Worm (Caenorhabditis elegans): ENCODE results near the gene ZK686.6.

ZK686.6 gene

ce11 chrIII:7788410-7788809 lies 15.6 kb upstream of the ZK686.6 start:
- TF ChIP-seq snpc-1.2 (GFP tag; IDR thresholded peaks at IDR 0.05) (no peak), duxl-1 (tag; optimal IDR thresholded peaks at IDR 0.05; ENCODE audit: poor library complexity) (no peak), egl-43 (GFP tag; IDR thresholded peaks at IDR 0.05) (no peak), ctbp-1 (GFP tag; IDR thresholded peaks at IDR 0.05) (no peak), ceh-44 (GFP tag; IDR thresholded peaks at IDR 0.05) (no peak), nhr-237 (tag; optimal IDR thresholded peaks at IDR 0.05) (no peak), zip-2 (tag; optimal IDR thresholded peaks at IDR 0.05) (no peak), lsy-2 (tag; optimal IDR thresholded peaks at IDR 0.05) (no peak), daf-19 (GFP tag; conservative IDR thresholded peaks at IDR 0.05) (no peak)

ce11 chrIII:7784201-7784600 lies 11.4 kb upstream of the ZK686.6 start:
- TF ChIP-seq mep-1 (tag; optimal IDR thresholded peaks at IDR 0.05): no peak
- no peak for TF ChIP-seq R02D3.7 (tag; optimal IDR thresholded peaks at IDR 0.05)
- TF ChIP-seq daf-12 (tag; optimal IDR thresholded peaks at IDR 0.05): no peak
- no peak for TF ChIP-seq mdt-29 (GFP tag; IDR thresholded peaks at IDR 0.05)
- TF ChIP-seq duxl-1 (tag; optimal IDR thresholded peaks at IDR 0.05; ENCODE audit: poor library complexity): peak; percentile 7
- TF ChIP-seq daf-16 (GFP tag; optimal IDR thresholded peaks at IDR 0.05): no peak
- TF ChIP-seq daf-16 (tag; optimal IDR thresholded peaks at IDR 0.05): no peak
- no peak for TF ChIP-seq mxl-3 (GFP tag; optimal IDR thresholded peaks at IDR 0.05)
- TF ChIP-seq php-3 (GFP tag; IDR thresholded peaks at IDR 0.05): no peak
- no peak for TF ChIP-seq zip-11 (GFP tag; IDR thresholded peaks at IDR 0.05)
- 0 out of 2 replicates have a peak, but pooled peaks have one; percentile 23 for TF ChIP-seq tra-1 (GFP tag; IDR thresholded peaks at IDR 0.05)
- no peak for TF ChIP-seq mes-2 (tag; optimal IDR thresholded peaks at IDR 0.05; ENCODE audit: poor library complexity, severe bottlenecking)
- peak in 1 of 2 experiments; percentile 43 for TF ChIP-seq lsy-2 (tag; optimal IDR thresholded peaks at IDR 0.05)
- no peak for TF ChIP-seq T26A8.4 (GFP tag; IDR thresholded peaks at IDR 0.05)
- TF ChIP-seq ama-1 (optimal IDR thresholded peaks at IDR 0.05): no peak
- no peak for TF ChIP-seq nhr-42 (GFP tag; IDR thresholded peaks at IDR 0.05)
- TF ChIP-seq ceh-20 (GFP tag; IDR thresholded peaks at IDR 0.05): 0 out of 2 replicates have a peak, but pooled peaks have one; percentile 21

- no peak for TF ChIP-seq duxl-1 (tag; optimal IDR thresholded peaks at IDR 0.05; ENCODE audit: poor library complexity)
- TF ChIP-seq ztf-11 (tag; optimal IDR thresholded peaks at IDR 0.05): no peak
- no peak for TF ChIP-seq ces-1 (GFP tag; optimal IDR thresholded peaks at IDR 0.05)
Measured at ce11 chrIII:7783354-7783753, 10.6 kb upstream of the ZK686.6 start, which contains the start of gene mab-5. Gene mab-5, minus strand, starts transcription at chrIII:7783454.

DNA sequence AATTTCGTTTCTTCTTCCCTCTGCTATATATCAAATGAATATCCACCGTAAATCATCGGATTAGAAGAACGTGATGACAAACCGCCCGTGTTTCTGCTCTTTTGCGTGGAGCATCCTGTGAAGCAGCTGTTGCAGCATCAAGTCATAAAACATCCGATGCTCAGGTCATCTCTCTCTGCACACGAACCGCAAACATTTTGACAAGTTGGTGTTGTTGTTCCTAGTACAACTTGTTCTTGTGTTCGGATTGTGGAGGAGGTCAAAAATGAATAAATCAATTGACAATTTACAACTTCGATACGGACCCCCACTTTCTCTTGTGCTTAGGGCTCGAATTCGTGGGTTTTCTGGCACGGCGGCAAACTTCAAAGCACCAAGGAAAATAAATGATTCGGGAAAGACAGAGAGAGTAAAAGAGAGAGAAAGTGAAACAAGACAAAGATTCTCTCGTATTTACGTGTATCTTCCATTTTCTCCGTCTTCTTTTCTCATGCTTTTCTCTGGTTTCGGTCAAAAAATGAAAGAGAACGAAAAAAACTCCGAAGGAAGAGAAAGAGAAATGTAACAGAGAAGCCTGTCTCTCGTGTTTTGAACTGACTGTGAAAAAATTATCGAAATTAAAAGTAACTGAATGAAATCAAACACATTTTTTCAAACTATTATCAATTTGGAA lies 7.9 kb upstream of the ZK686.6 start:
- TF ChIP-seq lsy-2 (tag; optimal IDR thresholded peaks at IDR 0.05): peak in 1 of 2 experiments; percentile 14
- 0 out of 2 replicates have a peak, but pooled peaks have one; percentile 24 for TF ChIP-seq ceh-20 (GFP tag; IDR thresholded peaks at IDR 0.05)
- TF ChIP-seq gei-8 (GFP tag; optimal IDR thresholded peaks at IDR 0.05): no peak
- no peak for TF ChIP-seq ZK546.5 (tag; optimal IDR thresholded peaks at IDR 0.05)
- TF ChIP-seq tra-1 (GFP tag; IDR thresholded peaks at IDR 0.05): no peak
- TF ChIP-seq saeg-2 (GFP tag; IDR thresholded peaks at IDR 0.05): no peak
- TF ChIP-seq madf-9 (GFP tag; conservative IDR thresholded peaks at IDR 0.05): no peak
- no peak for TF ChIP-seq Y75B8A.6 (GFP tag; IDR thresholded peaks at IDR 0.05)
- no peak for TF ChIP-seq mep-1 (tag; optimal IDR thresholded peaks at IDR 0.05)

ce11 chrIII:7779313-7779712 lies 6.5 kb upstream of the ZK686.6 start:
- TF ChIP-seq ceh-28 (tag; optimal IDR thresholded peaks at IDR 0.05) (no peak), spr-3 (GFP tag; optimal IDR thresholded peaks at IDR 0.05) (no peak), snpc-4 (tag; optimal IDR thresholded peaks at IDR 0.05) (no peak), aha-1 (tag) (no peak), zag-1 (tag; optimal IDR thresholded peaks at IDR 0.05) (no peak), zfp-2 (tag; optimal IDR thresholded peaks at IDR 0.05) (no peak), lir-3 (tag; optimal IDR thresholded peaks at IDR 0.05) (no peak), zip-2 (tag; optimal IDR thresholded peaks at IDR 0.05) (no peak), fos-1 (tag; optimal IDR thresholded peaks at IDR 0.05) (no peak)

All from whole organism, L4 larva.